Worm (Caenorhabditis elegans): Measurements from ENCODE around the gene pld-1.

The pld-1 gene

ce11 chrII:5055129-5055666 is 36.3 kb downstream of the pld-1 start, which contains the start of the genes ify-1 and rpl-22 (continued):
- peak; percentile 97 to 99 for TF ChIP-seq lsy-2 (tag; optimal IDR thresholded peaks at IDR 0.05)
- peak; percentile 46 for TF ChIP-seq ceh-28 (tag; optimal IDR thresholded peaks at IDR 0.05)
- TF ChIP-seq zip-2 (tag; optimal IDR thresholded peaks at IDR 0.05): peak; percentile 57
- peak; percentile 81 for TF ChIP-seq unc-130 (GFP tag; optimal IDR thresholded peaks at IDR 0.05)
- peak; percentile 43 for TF ChIP-seq F10B5.3 (tag; optimal IDR thresholded peaks at IDR 0.05)

ce11 chrII:5050776-5051175 is 40.7 kb downstream of the pld-1 start:
- no peak for TF ChIP-seq aha-1 (tag)

DNA sequence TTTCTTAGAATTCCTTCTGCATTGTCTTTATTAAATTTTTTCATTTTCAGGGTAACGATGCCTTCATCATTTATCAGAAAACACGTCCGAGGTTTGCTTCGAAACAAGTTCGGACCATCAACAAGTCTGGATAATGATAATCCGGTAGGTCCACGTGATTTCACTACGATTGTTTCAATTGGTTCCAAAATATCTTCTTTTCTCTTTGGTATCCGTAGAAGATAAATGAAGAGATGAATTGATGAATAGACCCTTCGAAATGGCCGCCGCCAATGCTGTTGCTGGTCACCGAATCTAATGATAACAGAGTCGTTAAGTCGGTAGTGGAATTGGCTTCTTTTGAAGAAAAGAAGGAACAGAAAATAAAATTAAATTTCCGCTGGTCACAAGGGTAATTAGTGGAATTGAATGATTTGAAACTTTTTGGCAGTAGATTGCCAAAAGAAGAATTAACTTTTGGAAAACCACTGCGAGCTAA is 41.6 kb downstream of the pld-1 start, which contains the start of gene F33G12.6:
Gene F33G12.6, plus strand, starts transcription at position 51 of the 478 bp plus-strand sequence.
- TF ChIP-seq hlh-30 (tag; optimal IDR thresholded peaks at IDR 0.05; ENCODE audit: insufficient read depth): peak; percentile 15
- TF ChIP-seq unc-62 (GFP tag; optimal IDR thresholded peaks at IDR 0.05 in 1 of 2): peak in 1 of 2 experiments; percentile 66
- TF ChIP-seq unc-62 (tag; optimal IDR thresholded peaks at IDR 0.05): no peak
- peak; percentile 44 for TF ChIP-seq aha-1 (tag)
- TF ChIP-seq vab-7 (GFP tag; IDR thresholded peaks at IDR 0.05): no peak

DNA sequence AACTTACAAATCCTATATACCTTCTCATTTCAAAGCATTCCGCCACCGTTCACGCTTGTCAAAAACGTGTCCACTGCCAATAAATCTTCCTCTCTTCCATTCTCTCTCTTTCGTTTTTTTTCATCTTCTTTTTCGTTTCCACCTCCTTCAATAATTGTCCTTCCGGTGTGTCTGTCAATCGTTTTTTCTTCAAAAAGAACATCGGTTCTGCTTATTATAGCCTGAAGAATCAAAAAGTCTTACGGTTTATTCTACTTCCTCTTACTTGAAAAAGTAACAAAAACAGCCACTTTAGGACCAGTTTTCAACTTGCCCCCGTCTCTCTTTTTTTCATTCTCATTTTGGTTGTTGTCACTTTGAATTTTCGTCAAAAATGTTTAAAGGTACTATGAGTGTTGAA is 42.2 kb downstream of the pld-1 start:
- TF ChIP-seq nhr-102 (tag; optimal IDR thresholded peaks at IDR 0.05) (no peak), nhr-28 (tag; optimal IDR thresholded peaks at IDR 0.05) (peak; percentile 50), tag-97 (GFP tag; IDR thresholded peaks at IDR 0.05) (no peak), nhr-25 (tag; optimal IDR thresholded peaks at IDR 0.05; ENCODE audit: borderline replicate concordance, insufficient read depth) (no peak), mdl-1 (tag; optimal IDR thresholded peaks at IDR 0.05) (peak in 1 of 2 experiments; percentile 35), hlh-11 (tag; optimal IDR thresholded peaks at IDR 0.05) (peak; percentile 25), ceh-44 (GFP tag; IDR thresholded peaks at IDR 0.05) (no peak), cey-2 (tag; optimal IDR thresholded peaks at IDR 0.05; ENCODE audit: borderline replicate concordance, insufficient read depth) (peak; percentile 77), zfp-3 (GFP tag; conservative IDR thresholded peaks at IDR 0.05) (no peak), unc-62 (GFP tag; optimal IDR thresholded peaks at IDR 0.05 in 1 of 2) (peak in 1 of 2 experiments; percentile 99), unc-62 (tag; optimal IDR thresholded peaks at IDR 0.05) (no peak), fos-1 (tag; optimal IDR thresholded peaks at IDR 0.05) (no peak), zip-2 (tag; optimal IDR thresholded peaks at IDR 0.05) (no peak), mep-1 (tag; optimal IDR thresholded peaks at IDR 0.05) (peak; percentile 9), lsy-2 (tag; optimal IDR thresholded peaks at IDR 0.05) (peak in 1 of 2 experiments; percentile 22), ZK546.5 (tag; optimal IDR thresholded peaks at IDR 0.05) (no peak), mxl-3 (GFP tag; optimal IDR thresholded peaks at IDR 0.05) (peak; percentile 56), nhr-10 (tag; optimal IDR thresholded peaks at IDR 0.05) (no peak), aha-1 (tag) (peak; percentile 61), hlh-30 (tag; optimal IDR thresholded peaks at IDR 0.05; ENCODE audit: insufficient read depth) (peak; percentile 1)

DNA sequence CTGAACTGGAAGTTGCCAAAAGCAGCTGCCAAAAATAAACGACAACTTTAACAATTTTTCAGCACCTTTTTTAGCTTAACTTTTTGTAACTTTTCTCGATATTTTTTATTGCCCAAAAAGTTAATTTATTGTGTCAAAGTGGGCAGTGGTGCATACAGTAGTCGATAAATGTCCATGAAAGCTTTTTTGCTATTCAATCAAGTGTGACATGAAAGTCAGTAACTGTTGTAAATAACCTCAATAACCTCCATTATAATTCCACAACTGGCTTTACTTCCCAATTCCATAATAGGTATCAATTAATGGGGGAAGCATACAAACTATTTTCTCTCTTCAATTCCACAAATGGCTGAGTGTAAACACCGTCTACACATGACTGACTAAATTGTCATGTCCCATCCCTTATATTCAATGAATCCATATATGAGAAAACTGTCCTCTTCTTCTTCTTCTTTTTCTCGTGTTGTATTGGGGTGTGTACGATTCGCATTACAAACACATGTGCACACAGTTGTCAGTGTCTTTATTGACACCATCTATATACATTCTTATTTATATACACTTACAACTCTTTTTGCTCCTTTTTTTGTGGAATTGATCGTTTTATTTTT is 43.2 kb downstream of the pld-1 start:
- TF ChIP-seq ceh-62 (tag; optimal IDR thresholded peaks at IDR 0.05): no peak
- TF ChIP-seq fkh-10 (GFP tag; optimal IDR thresholded peaks at IDR 0.05): no peak
- peak; percentile 20 for TF ChIP-seq dve-1 (tag; optimal IDR thresholded peaks at IDR 0.05; ENCODE audit: insufficient read depth)
- TF ChIP-seq hlh-30 (tag; optimal IDR thresholded peaks at IDR 0.05; ENCODE audit: insufficient read depth): peak; percentile 60
- TF ChIP-seq mdl-1 (tag; optimal IDR thresholded peaks at IDR 0.05): peak in 1 of 2 experiments; percentile 7
- no peak for TF ChIP-seq zfp-2 (tag; optimal IDR thresholded peaks at IDR 0.05)
- peak; percentile 92 for TF ChIP-seq aha-1 (tag)

DNA sequence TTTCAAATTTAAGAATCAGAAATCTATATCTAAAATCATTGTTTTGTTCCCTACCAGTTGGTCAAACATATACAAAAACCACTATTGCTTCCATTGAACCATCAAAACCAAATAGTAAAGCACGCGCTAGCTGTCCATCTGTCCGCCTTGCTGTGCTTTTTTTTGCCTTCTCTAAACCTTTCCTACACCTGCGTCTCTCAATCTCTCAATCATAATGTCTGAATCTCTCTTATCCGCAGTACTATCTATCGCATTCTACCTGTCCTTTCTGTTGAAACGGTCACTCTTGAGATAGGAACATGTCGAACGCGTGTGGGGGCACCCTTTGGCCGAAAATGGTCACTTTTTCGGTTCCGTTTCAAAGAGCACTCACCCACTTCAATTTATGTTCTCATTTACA is 44.2 kb downstream of the pld-1 start:
- TF ChIP-seq daf-8 (GFP tag; IDR thresholded peaks at IDR 0.05) (no peak), zip-2 (tag; optimal IDR thresholded peaks at IDR 0.05) (no peak), gei-8 (GFP tag; optimal IDR thresholded peaks at IDR 0.05) (no peak), vab-7 (GFP tag; IDR thresholded peaks at IDR 0.05) (no peak), T20F7.1 (GFP tag; optimal IDR thresholded peaks at IDR 0.05) (no peak), ceh-32 (tag; optimal IDR thresholded peaks at IDR 0.05; ENCODE audit: poor library complexity) (no peak), aha-1 (tag) (peak; percentile 70), mes-2 (tag; optimal IDR thresholded peaks at IDR 0.05; ENCODE audit: poor library complexity, severe bottlenecking) (peak; percentile 4), php-3 (GFP tag; IDR thresholded peaks at IDR 0.05) (no peak), hlh-11 (tag; optimal IDR thresholded peaks at IDR 0.05) (peak; percentile 64), lin-39 (tag; optimal IDR thresholded peaks at IDR 0.05) (no peak), lsy-2 (tag; optimal IDR thresholded peaks at IDR 0.05) (peak in 1 of 2 experiments; percentile 40), Y48G9A.11 (GFP tag; IDR thresholded peaks at IDR 0.05) (no peak), mxl-3 (GFP tag; optimal IDR thresholded peaks at IDR 0.05) (peak; percentile 90), mdl-1 (tag; optimal IDR thresholded peaks at IDR 0.05) (peak; percentile 34 to 63), lin-13 (GFP tag; optimal IDR thresholded peaks at IDR 0.05) (no peak), hlh-30 (tag; optimal IDR thresholded peaks at IDR 0.05; ENCODE audit: insufficient read depth) (peak; percentile 65), nhr-25 (tag; optimal IDR thresholded peaks at IDR 0.05; ENCODE audit: borderline replicate concordance, insufficient read depth) (peak; percentile 33)

Data from whole organism, L4 larva.